Worm (Caenorhabditis elegans): ENCODE data around the gene R09D1.12.

ce11 chrII:9480006-9480405 lies 27.9 kb upstream of the R09D1.12 start, which contains the start of gene T19H5.7:
- no peak for TF ChIP-seq nhr-237 (tag; optimal IDR thresholded peaks at IDR 0.05)
- TF ChIP-seq mdl-1 (tag; optimal IDR thresholded peaks at IDR 0.05): no peak
- TF ChIP-seq pha-4 (tag; optimal IDR thresholded peaks at IDR 0.05): no peak
- TF ChIP-seq nhr-67 (tag; optimal IDR thresholded peaks at IDR 0.05): no peak
- no peak for TF ChIP-seq unc-39 (tag; optimal IDR thresholded peaks at IDR 0.05)
- TF ChIP-seq snpc-4 (tag; optimal IDR thresholded peaks at IDR 0.05): no peak
